Fruit fly (Drosophila melanogaster): ENCODE results near the gene Fer1.
A peak's percentile ranks its signal among the peaks of the same experiment; 100 is the strongest.

Fer1 gene

dm6 chr3R:7162356-7163289 lies 26.6 kb downstream of the Fer1 start, which contains the start of gene sas (continued):
- TF ChIP-seq tll (GFP tag; optimal IDR thresholded peaks at IDR 0.05) = peak in 1 of 2 experiments; percentile 18
- no peak for TF ChIP-seq BEAF-32 (GFP tag; optimal IDR thresholded peaks at IDR 0.05)
- TF ChIP-seq gt (GFP tag; IDR thresholded peaks at IDR 0.05) = no peak
- peak; percentile 17 for TF ChIP-seq D (optimal IDR thresholded peaks at IDR 0.05)
- no peak for TF ChIP-seq D (GFP tag; optimal IDR thresholded peaks at IDR 0.05)
- TF ChIP-seq Trl (optimal IDR thresholded peaks at IDR 0.05) = peak; percentile 63 to 77
- peak; percentile 0 for TF ChIP-seq Trl (GFP tag; optimal IDR thresholded peaks at IDR 0.05)

dm6 chr3R:7169927-7170326 lies 33.9 kb downstream of the Fer1 start:
- no peak for TF ChIP-seq CG11723 (GFP tag; optimal IDR thresholded peaks at IDR 0.05)
- peak in 1 of 2 experiments; percentile 87 for TF ChIP-seq Pdp1 (GFP tag; optimal IDR thresholded peaks at IDR 0.05)
- TF ChIP-seq CG4404 (GFP tag; IDR thresholded peaks at IDR 0.05) = no peak
- TF ChIP-seq lbe (GFP tag; optimal IDR thresholded peaks at IDR 0.05) = no peak
- TF ChIP-seq vnd (GFP tag; IDR thresholded peaks at IDR 0.05; ENCODE audit: partially characterized antibody) = no peak
- no peak for TF ChIP-seq CG7372 (GFP tag; IDR thresholded peaks at IDR 0.05)
- TF ChIP-seq CG14710 (tag; optimal IDR thresholded peaks at IDR 0.05) = no peak
- TF ChIP-seq Dip2 (GFP tag; IDR thresholded peaks at IDR 0.05) = no peak
- TF ChIP-seq Eip74EF (GFP tag; optimal IDR thresholded peaks at IDR 0.05) = peak in 1 of 2 experiments; percentile 79
- peak in 1 of 2 experiments; percentile 89 for TF ChIP-seq Hr78 (GFP tag; optimal IDR thresholded peaks at IDR 0.05)
- TF ChIP-seq ATbp (GFP tag; optimal IDR thresholded peaks at IDR 0.05) = no peak
- TF ChIP-seq Hmx (GFP tag; optimal IDR thresholded peaks at IDR 0.05) = no peak
- no peak for TF ChIP-seq CG10462 (GFP tag; optimal IDR thresholded peaks at IDR 0.05)
- TF ChIP-seq CG1832 (GFP tag; optimal IDR thresholded peaks at IDR 0.05) = no peak
- TF ChIP-seq Hand (GFP tag; optimal IDR thresholded peaks at IDR 0.05) = no peak
- TF ChIP-seq sr (GFP tag; IDR thresholded peaks at IDR 0.05) = 0 out of 3 replicates have a peak, but pooled peaks have one; percentile 45
- no peak for TF ChIP-seq unc-4 (GFP tag; IDR thresholded peaks at IDR 0.05; ENCODE audit: partially characterized antibody)
- no peak for TF ChIP-seq z (GFP tag; IDR thresholded peaks at IDR 0.05)
- TF ChIP-seq Rfx (GFP tag; IDR thresholded peaks at IDR 0.05) = 0 out of 2 replicates have a peak, but pooled peaks have one; percentile 20
- no peak for TF ChIP-seq inv (GFP tag; IDR thresholded peaks at IDR 0.05; ENCODE audit: partially characterized antibody)
- TF ChIP-seq oc (tag; optimal IDR thresholded peaks at IDR 0.05) = peak; percentile 8
- no peak for TF ChIP-seq mirr (GFP tag; optimal IDR thresholded peaks at IDR 0.05)
- no peak for TF ChIP-seq CG17328 (GFP tag; IDR thresholded peaks at IDR 0.05)
- TF ChIP-seq CG12769 (tag; optimal IDR thresholded peaks at IDR 0.05) = peak; percentile 16
- peak; percentile 84 for TF ChIP-seq kni (GFP tag; optimal IDR thresholded peaks at IDR 0.05)
- no peak for TF ChIP-seq H15 (GFP tag; IDR thresholded peaks at IDR 0.05)
- TF ChIP-seq Blimp-1 (GFP tag; optimal IDR thresholded peaks at IDR 0.05) = peak; percentile 33
- no peak for TF ChIP-seq CG7928 (GFP tag; optimal IDR thresholded peaks at IDR 0.05)
- TF ChIP-seq CG5245 (GFP tag; optimal IDR thresholded peaks at IDR 0.05) = no peak
- TF ChIP-seq eve (GFP tag; optimal IDR thresholded peaks at IDR 0.05) = no peak
- peak; percentile 29; the same call in 1 of the 2 replicates for TF ChIP-seq crol (GFP tag; IDR thresholded peaks at IDR 0.05)
- TF ChIP-seq vvl (GFP tag; IDR thresholded peaks at IDR 0.05) = peak; percentile 62; the same call in 1 of the 2 replicates
- TF ChIP-seq CG8765 (GFP tag; IDR thresholded peaks at IDR 0.05) = no peak
- TF ChIP-seq CG15269 (tag; optimal IDR thresholded peaks at IDR 0.05) = peak; percentile 12
- no peak for TF ChIP-seq Trl (optimal IDR thresholded peaks at IDR 0.05)
- TF ChIP-seq Trl (GFP tag; optimal IDR thresholded peaks at IDR 0.05) = no peak
- no peak for TF ChIP-seq Sox100B (GFP tag; optimal IDR thresholded peaks at IDR 0.05)
- 0 out of 4 replicates have a peak, but pooled peaks have one; percentile 46 for TF ChIP-seq chinmo (GFP tag; IDR thresholded peaks at IDR 0.05; ENCODE audit: partially characterized antibody)
- no peak for TF ChIP-seq Med (GFP tag)
- TF ChIP-seq az2 (GFP tag; optimal IDR thresholded peaks at IDR 0.05) = no peak
- no peak for TF ChIP-seq phol (tag; optimal IDR thresholded peaks at IDR 0.05)

All from whole organism, embryonic.